Worm (Caenorhabditis elegans) whole organism, L4/young adult: ENCODE results near the gene F25G6.8.

ENCODE experiments used
- W03F9.2 ChIP-seq: fragments of 150-350 bp; optimal IDR thresholded peaks from 2 replicates; lab custom pipeline; 2014; ENCODE audit warnings: missing biosample characterization, missing genetic modification characterization
- dao-5 ChIP-seq: sonication (generic microtip); optimal IDR thresholded peaks from 2 replicates; lab custom pipeline; 2016; ENCODE audit warnings: missing genotype, missing genetic modification characterization, moderate library complexity, missing compliant biosample characterization
- him-1 ChIP-seq: sonication (generic microtip); optimal IDR thresholded peaks from 2 replicates; lab custom pipeline; 2016; ENCODE audit warnings: missing genotype, missing genetic modification reagents, missing genetic modification characterization, missing compliant biosample characterization

- TF ChIP-seq him-1 (tag; lab: Kevin White, UChicago) (no peak), dao-5 (no peak), W03F9.2 (no peak)
These were observed 47.3 kb downstream of the F25G6.8 start for ce11 chrV:8517711-8518110.
